Worm (Caenorhabditis elegans) whole organism, L2 larva: ENCODE data around the gene F13H10.9.
A peak's percentile ranks its signal among the peaks of the same experiment; 100 is the strongest.

Experiments used
- C34F6.9 ChIP-seq: fragments of 150-350 bp; optimal IDR thresholded peaks from 2 replicates; lab custom pipeline; 2014; ENCODE audit warnings: missing biosample characterization, missing genetic modification characterization
- R02D3.7 ChIP-seq: fragments of 150-350 bp; optimal IDR thresholded peaks from 2 replicates; lab custom pipeline; 2014; ENCODE audit warnings: missing biosample characterization, missing genetic modification characterization
- Y55F3AM.14 ChIP-seq: fragments of 200-800 bp; sonication (Bioruptor generic); optimal IDR thresholded peaks from 2 replicates; lab custom pipeline; 2018; ENCODE audit warnings: mild to moderate bottlenecking, missing genetic modification characterization, missing compliant biosample characterization
- alr-1 ChIP-seq: fragments of 150-350 bp; optimal IDR thresholded peaks from 2 replicates; lab custom pipeline; 2014; ENCODE audit warnings: missing biosample characterization, missing genetic modification characterization
- aly-2 ChIP-seq: fragments of 150-350 bp; optimal IDR thresholded peaks from 2 replicates; lab custom pipeline; 2014; ENCODE audit warnings: missing biosample characterization, missing genetic modification characterization
- ama-1 ChIP-seq: fragments of 150-350 bp; optimal IDR thresholded peaks from 2 replicates; lab custom pipeline; 2018; ENCODE audit warnings: inconsistent platforms
- blmp-1 ChIP-seq: sonication (generic microtip); optimal IDR thresholded peaks from 2 replicates; lab custom pipeline; 2017; ENCODE audit warnings: missing genetic modification characterization, mild to moderate bottlenecking, missing compliant biosample characterization, antibody characterized with exemption, moderate library complexity; ENCODE audit not compliant: insufficient read depth
- ceh-16 ChIP-seq: fragments of 150-350 bp; optimal IDR thresholded peaks from 2 replicates; lab custom pipeline; 2014; ENCODE audit warnings: missing biosample characterization, missing genetic modification characterization
- ceh-82 ChIP-seq: fragments of 150-350 bp; optimal IDR thresholded peaks from 2 replicates; lab custom pipeline; 2014; ENCODE audit warnings: missing biosample characterization, missing genetic modification characterization
- crh-2 ChIP-seq: sonication (generic microtip); optimal IDR thresholded peaks from 2 replicates; lab custom pipeline; 2017; ENCODE audit warnings: missing biosample characterization, missing genetic modification characterization
- dmd-4 ChIP-seq: sonication (generic microtip); optimal IDR thresholded peaks from 2 replicates; lab custom pipeline; 2017; ENCODE audit warnings: missing biosample characterization, missing genetic modification characterization
- egl-27 ChIP-seq: sonication (generic microtip); optimal IDR thresholded peaks from 3 replicates; lab custom pipeline; 2017; ENCODE audit warnings: missing biosample characterization, missing genetic modification reagents, missing genetic modification characterization
- elt-1 ChIP-seq: fragments of 150-350 bp; optimal IDR thresholded peaks from 2 replicates; lab custom pipeline; 2014; ENCODE audit warnings: missing biosample characterization, missing genetic modification characterization
- elt-3 ChIP-seq: sonication (generic microtip); optimal IDR thresholded peaks from 2 replicates; lab custom pipeline; 2017; ENCODE audit warnings: missing biosample characterization, missing genetic modification characterization
- fos-1 ChIP-seq: fragments of 150-350 bp; optimal IDR thresholded peaks from 2 replicates; lab custom pipeline; 2014; ENCODE audit warnings: missing biosample characterization, missing genetic modification characterization
- gmeb-1 ChIP-seq: fragments of 150-350 bp; optimal IDR thresholded peaks from 2 replicates; lab custom pipeline; 2014; ENCODE audit warnings: missing biosample characterization, missing genetic modification characterization
- lin-11 ChIP-seq: fragments of 150-350 bp; sonication (generic microtip); optimal IDR thresholded peaks from 2 replicates; lab custom pipeline; 2014; ENCODE audit warnings: missing biosample characterization, missing genetic modification characterization, inconsistent platforms, mixed read lengths
- lin-13 ChIP-seq: fragments of 150-350 bp; optimal IDR thresholded peaks from 2 replicates; lab custom pipeline; 2014; ENCODE audit warnings: missing biosample characterization, missing genetic modification reagents, missing genetic modification characterization
- lsy-2 ChIP-seq, 2 experiments: fragments of 150-350 bp in 1 of 2; sonication (generic microtip) in 1 of 2; optimal IDR thresholded peaks; 2 replicates each; lab custom pipeline; 2014 to 2017; ENCODE audit warnings: missing biosample characterization in 2 of 2, missing genetic modification characterization in 2 of 2
- mab-5 ChIP-seq: fragments of 150-350 bp; optimal IDR thresholded peaks from 2 replicates; lab custom pipeline; 2014; ENCODE audit warnings: missing biosample characterization, missing genetic modification characterization
- mdl-1 ChIP-seq, 2 experiments: fragments of 150-350 bp in 1 of 2; sonication (generic microtip) in 1 of 2; optimal IDR thresholded peaks; 2 replicates each; lab custom pipeline; 2017; ENCODE audit warnings: missing biosample characterization in 2 of 2, missing genetic modification characterization in 2 of 2
- nhr-10 ChIP-seq: sonication (generic microtip); optimal IDR thresholded peaks from 2 replicates; lab custom pipeline; 2017; ENCODE audit warnings: missing biosample characterization, missing genetic modification characterization
- nhr-129 ChIP-seq: fragments of 150-350 bp; optimal IDR thresholded peaks from 2 replicates; lab custom pipeline; 2014; ENCODE audit warnings: missing biosample characterization, missing genetic modification characterization
- nhr-237 ChIP-seq: fragments of 150-350 bp; optimal IDR thresholded peaks from 2 replicates; lab custom pipeline; 2014; ENCODE audit warnings: missing biosample characterization, missing genetic modification characterization
- nhr-25 ChIP-seq: fragments of 150-350 bp; sonication (generic microtip); optimal IDR thresholded peaks from 3 replicates; lab custom pipeline; 2014; ENCODE audit warnings: missing biosample characterization, missing genetic modification characterization
- nhr-6 ChIP-seq: fragments of 150-350 bp; optimal IDR thresholded peaks from 2 replicates; lab custom pipeline; 2014; ENCODE audit warnings: missing biosample characterization, missing genetic modification characterization
- sem-4 ChIP-seq: fragments of 150-350 bp; optimal IDR thresholded peaks from 2 replicates; lab custom pipeline; 2014; ENCODE audit warnings: missing biosample characterization, missing genetic modification reagents, missing genetic modification characterization
- sma-3 ChIP-seq: sonication (generic microtip); optimal IDR thresholded peaks from 2 replicates; lab custom pipeline; 2016; ENCODE audit warnings: missing genetic modification reagents, missing genetic modification characterization, missing compliant biosample characterization
- sma-9 ChIP-seq, 2 experiments: fragments of 150-350 bp in 1 of 2; sonication (generic microtip) in 1 of 2; optimal IDR thresholded peaks; 2 replicates each; lab custom pipeline; 2014 to 2016; ENCODE audit warnings: missing genetic modification characterization in 2 of 2, mild to moderate bottlenecking in 1 of 2, missing biosample characterization in 1 of 2, missing compliant biosample characterization in 1 of 2, missing genetic modification reagents in 1 of 2, moderate library complexity in 1 of 2
- unc-39 ChIP-seq: fragments of 150-350 bp; optimal IDR thresholded peaks from 2 replicates; lab custom pipeline; 2014; ENCODE audit warnings: missing biosample characterization, missing genetic modification characterization
- unc-55 ChIP-seq: fragments of 150-350 bp; sonication (generic microtip); optimal IDR thresholded peaks from 3 replicates; lab custom pipeline; 2014; ENCODE audit warnings: missing biosample characterization, missing genetic modification reagents, missing genetic modification characterization
- unc-62 ChIP-seq: fragments of 150-350 bp; optimal IDR thresholded peaks from 2 replicates; lab custom pipeline; 2014; ENCODE audit warnings: missing biosample characterization, missing genetic modification reagents, missing genetic modification characterization
- zag-1 ChIP-seq: fragments of 150-350 bp; optimal IDR thresholded peaks from 2 replicates; lab custom pipeline; 2014; ENCODE audit warnings: missing biosample characterization, missing genetic modification characterization
- ztf-1 ChIP-seq: fragments of 200-800 bp; sonication (Bioruptor generic); conservative IDR thresholded peaks from 2 replicates; pipeline ENCODE4 v1.3.6; 2022; ENCODE audit warnings: missing genetic modification characterization, missing compliant biosample characterization
- ztf-4 ChIP-seq: fragments of 150-350 bp; optimal IDR thresholded peaks from 2 replicates; lab custom pipeline; 2014; ENCODE audit warnings: missing biosample characterization, missing genetic modification characterization

Gene F13H10.9

DNA sequence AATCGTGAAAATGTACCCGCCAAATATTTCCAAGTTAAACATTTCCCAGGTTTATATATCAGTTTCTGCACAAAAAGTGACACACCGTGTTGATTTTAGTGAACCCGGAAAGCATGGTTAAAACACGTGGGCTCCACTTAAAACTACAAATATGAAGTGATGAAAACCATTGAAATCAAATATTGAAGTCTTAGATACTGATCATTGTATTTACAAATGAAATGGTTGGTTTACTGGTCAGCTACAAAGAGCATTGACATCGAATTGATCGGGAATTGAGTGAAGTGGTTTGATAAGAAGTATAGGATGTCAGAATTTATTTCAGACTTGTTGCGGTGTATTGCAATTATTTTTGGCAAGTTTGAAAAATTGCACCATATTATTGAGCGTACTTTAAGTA lies 27.7 kb downstream of the F13H10.9 start, which contains the start of gene hrg-5:
TSS of gene hrg-5 (minus strand) at position 17 of the 400 bp plus-strand sequence.
- peak; percentile 19 for TF ChIP-seq crh-2
- no peak for TF ChIP-seq ztf-4 (tag; lab: Kevin White, UChicago)
- peak; percentile 66 for TF ChIP-seq sma-9 (GFP tag; optimal IDR thresholded peaks at IDR 0.05; lab: Kevin White, UChicago)
- TF ChIP-seq sma-9 (tag; optimal IDR thresholded peaks at IDR 0.05; lab: Kevin White, UChicago): no peak

DNA sequence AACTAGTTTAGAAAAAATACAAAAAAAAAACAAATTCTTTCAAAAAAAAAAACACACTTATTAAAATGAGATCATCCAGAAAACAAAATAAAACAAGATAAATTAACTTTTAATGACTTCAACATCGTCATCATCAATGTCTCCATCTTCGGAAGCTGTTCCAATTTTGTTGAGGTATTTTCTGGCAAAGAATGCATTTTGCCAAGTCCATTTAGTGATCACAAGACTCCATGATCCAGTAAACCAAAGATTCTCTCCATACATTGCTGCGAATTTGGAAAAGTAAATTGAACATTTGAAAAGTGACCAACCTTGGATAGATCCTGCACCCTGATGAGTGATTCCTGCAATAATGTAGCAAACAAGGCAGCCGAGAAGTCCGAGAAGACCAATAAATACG lies 28.4 kb downstream of the F13H10.9 start:
- TF ChIP-seq nhr-129 (tag; lab: Kevin White, UChicago) (no peak), sma-3 (GFP tag; lab: Kevin White, UChicago) (no peak), elt-3 (tag; lab: Kevin White, UChicago) (no peak), unc-62 (GFP tag; lab: Kevin White, UChicago) (no peak), ama-1 (lab: Kevin White, UChicago) (no peak), R02D3.7 (tag; lab: Kevin White, UChicago) (no peak), lsy-2 (tag; optimal IDR thresholded peaks at IDR 0.05; lab: Kevin White, UChicago) (no peak), lin-13 (GFP tag; lab: Kevin White, UChicago) (no peak), crh-2 (no peak), C34F6.9 (tag; lab: Kevin White, UChicago) (no peak), alr-1 (tag; lab: Kevin White, UChicago) (no peak)

DNA sequence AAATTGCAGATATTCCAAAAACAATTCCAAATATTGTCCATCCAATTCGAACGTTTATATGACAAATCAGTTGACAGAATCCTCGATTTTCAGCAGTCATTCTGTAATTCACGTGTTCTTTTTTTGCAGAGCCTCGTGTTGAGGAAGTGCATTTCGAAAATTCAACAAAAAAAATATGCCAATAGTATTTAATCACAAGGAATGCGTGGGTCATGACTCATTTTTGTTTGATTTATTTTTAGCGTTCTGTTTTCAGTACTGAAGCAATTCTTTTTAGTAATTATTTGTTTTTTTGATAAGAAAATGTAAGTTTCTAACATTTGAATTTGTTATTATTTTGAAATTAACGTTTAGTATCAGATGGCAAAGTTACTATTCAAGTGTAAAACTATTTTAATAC lies 29.2 kb downstream of the F13H10.9 start, which contains the start of gene hrg-4:
TSS of gene hrg-4 (minus strand) at position 101 of the 400 bp plus-strand sequence.
- TF ChIP-seq elt-1 (tag; lab: Kevin White, UChicago) (no peak), mab-5 (tag; lab: Kevin White, UChicago) (no peak), alr-1 (tag; lab: Kevin White, UChicago) (no peak), ztf-4 (tag; lab: Kevin White, UChicago) (no peak), nhr-237 (tag; lab: Kevin White, UChicago) (no peak), sma-9 (GFP tag; optimal IDR thresholded peaks at IDR 0.05; lab: Kevin White, UChicago) (no peak), sma-9 (tag; optimal IDR thresholded peaks at IDR 0.05; lab: Kevin White, UChicago) (no peak), gmeb-1 (tag; lab: Kevin White, UChicago) (no peak), ama-1 (lab: Kevin White, UChicago) (no peak), lin-11 (tag; lab: Kevin White, UChicago) (no peak), unc-39 (tag; lab: Kevin White, UChicago) (no peak), sem-4 (tag; lab: Kevin White, UChicago) (no peak)

DNA sequence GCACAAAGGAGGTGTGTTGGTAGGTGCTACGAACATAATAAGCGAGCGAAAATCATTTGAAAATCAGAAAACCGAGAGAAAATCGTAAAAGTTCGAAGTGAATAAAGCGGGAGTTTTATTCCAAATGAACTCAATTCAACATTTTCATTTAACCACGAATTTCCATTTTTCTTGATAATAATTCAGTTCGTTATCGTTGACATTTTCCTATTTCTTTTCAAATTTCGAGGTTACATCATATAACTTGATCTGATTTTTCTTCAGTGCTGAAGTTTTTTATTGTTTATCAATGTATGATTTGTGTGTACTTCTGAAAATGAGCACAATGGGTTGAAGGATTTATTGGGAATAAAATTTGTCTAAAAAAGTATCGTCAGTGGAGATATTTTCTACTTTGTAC lies 29.9 kb downstream of the F13H10.9 start:
- no peak for TF ChIP-seq Y55F3AM.14
- TF ChIP-seq nhr-25 (tag; lab: Kevin White, UChicago): no peak
- TF ChIP-seq aly-2: no peak
- TF ChIP-seq gmeb-1 (tag; lab: Kevin White, UChicago): peak; percentile 20
- TF ChIP-seq zag-1 (tag; lab: Kevin White, UChicago): no peak
- TF ChIP-seq mdl-1 (tag; optimal IDR thresholded peaks at IDR 0.05; lab: Kevin White, UChicago): no peak
- no peak for TF ChIP-seq blmp-1 (tag; lab: Kevin White, UChicago)
- peak; percentile 50 for TF ChIP-seq crh-2
- no peak for TF ChIP-seq unc-39 (tag; lab: Kevin White, UChicago)
- TF ChIP-seq unc-62 (GFP tag; lab: Kevin White, UChicago): no peak
- no peak for TF ChIP-seq nhr-10
- TF ChIP-seq mab-5 (tag; lab: Kevin White, UChicago): no peak
- TF ChIP-seq elt-1 (tag; lab: Kevin White, UChicago): no peak
- peak; percentile 83 for TF ChIP-seq fos-1
- no peak for TF ChIP-seq ceh-82
- TF ChIP-seq lin-11 (tag; lab: Kevin White, UChicago): no peak
- no peak for TF ChIP-seq egl-27 (tag; lab: Kevin White, UChicago)
- TF ChIP-seq sem-4 (tag; lab: Kevin White, UChicago): no peak
- TF ChIP-seq nhr-6 (tag; lab: Kevin White, UChicago): no peak
- TF ChIP-seq alr-1 (tag; lab: Kevin White, UChicago): no peak
- TF ChIP-seq sma-3 (GFP tag; lab: Kevin White, UChicago): no peak
- TF ChIP-seq R02D3.7 (tag; lab: Kevin White, UChicago): no peak
- TF ChIP-seq ztf-1 (GFP tag; lab: Robert Waterston, UW): no peak
- no peak for TF ChIP-seq C34F6.9 (tag; lab: Kevin White, UChicago)
- no peak for TF ChIP-seq unc-55 (GFP tag; lab: Kevin White, UChicago)
- TF ChIP-seq dmd-4 (tag; lab: Kevin White, UChicago): no peak
- peak; percentile 57 for TF ChIP-seq nhr-129 (tag; lab: Kevin White, UChicago)
- no peak for TF ChIP-seq ceh-16 (tag; lab: Kevin White, UChicago)
